Worm (Caenorhabditis elegans) whole organism, L1 larva: ENCODE measurements around the gene str-169.

Experiments
- C04F5.9 ChIP-seq: sonication (generic microtip); optimal IDR thresholded peaks from 2 replicates; lab custom pipeline; 2016; ENCODE audit warnings: missing genetic modification characterization, missing compliant biosample characterization
- F16B12.6 ChIP-seq: fragments of 150-350 bp; optimal IDR thresholded peaks from 2 replicates; lab custom pipeline; 2014; ENCODE audit warnings: missing biosample characterization, missing genetic modification characterization
- Y116A8C.19 ChIP-seq: sonication (generic microtip); optimal IDR thresholded peaks from 2 replicates; lab custom pipeline; 2016; ENCODE audit warnings: missing compliant biosample characterization, missing genetic modification characterization, borderline replicate concordance
- blmp-1 ChIP-seq: fragments of 150-350 bp; optimal IDR thresholded peaks from 2 replicates; lab custom pipeline; 2014; ENCODE audit warnings: missing biosample characterization, missing genetic modification characterization
- ceh-63 ChIP-seq: fragments of 200-800 bp; sonication (Bioruptor generic); optimal IDR thresholded peaks from 2 replicates; lab custom pipeline; 2018; ENCODE audit warnings: mild to moderate bottlenecking, missing genetic modification characterization, missing compliant biosample characterization
- ceh-82 ChIP-seq, 3 experiments: fragments of 150-350 bp in 1 of 3; sonication (generic microtip) in 2 of 3; optimal IDR thresholded peaks; 2 replicates each; lab custom pipeline; 2014 to 2017; ENCODE audit warnings: missing biosample characterization in 3 of 3, missing genetic modification characterization in 3 of 3
- ceh-90 ChIP-seq: sonication (generic microtip); optimal IDR thresholded peaks from 2 replicates; lab custom pipeline; 2016; ENCODE audit warnings: missing genetic modification characterization, missing compliant biosample characterization
- dpl-1 ChIP-seq, 3 experiments: fragments of 150-350 bp in 2 of 3; sonication (generic microtip) in 1 of 3; optimal IDR thresholded peaks; 2 replicates each; lab custom pipeline; 2014 to 2017; ENCODE audit warnings: missing biosample characterization in 3 of 3, missing genetic modification characterization in 3 of 3, missing genetic modification reagents in 3 of 3
- efl-1 ChIP-seq, 4 experiments: fragments of 150-350 bp; optimal IDR thresholded peaks in 3 of 4; peaks in 1 of 4; 1 replicate in 1 of 4; 2 replicates in 3 of 4; lab custom pipeline; 2014; ENCODE audit warnings: missing biosample characterization in 2 of 4, missing genetic modification characterization in 2 of 4, missing genetic modification reagents in 2 of 4
- elt-2 ChIP-seq: sonication (generic microtip); optimal IDR thresholded peaks from 2 replicates; lab custom pipeline; 2016; ENCODE audit warnings: missing genetic modification characterization, mild to moderate bottlenecking, inconsistent platforms, missing compliant biosample characterization, missing genetic modification reagents
- elt-3 ChIP-seq, 6 experiments: fragments of 150-350 bp in 1 of 6; sonication (generic microtip); optimal IDR thresholded peaks; 2 replicates each; lab custom pipeline; 2017 to 2018; ENCODE audit warnings: missing biosample characterization in 6 of 6, missing genetic modification characterization in 6 of 6, inconsistent platforms in 1 of 6
- fkh-4 ChIP-seq: sonication (generic microtip); optimal IDR thresholded peaks from 2 replicates; lab custom pipeline; 2016; ENCODE audit warnings: missing compliant biosample characterization, missing genetic modification characterization, borderline replicate concordance
- fos-1 ChIP-seq: fragments of 150-350 bp; optimal IDR thresholded peaks from 2 replicates; lab custom pipeline; 2014; ENCODE audit warnings: missing biosample characterization, missing genetic modification characterization
- hlh-17 ChIP-seq: fragments of 200-800 bp; sonication (Bioruptor generic); optimal IDR thresholded peaks from 2 replicates; lab custom pipeline; 2018; ENCODE audit warnings: missing genetic modification characterization, mild to moderate bottlenecking, missing compliant biosample characterization, moderate library complexity, borderline replicate concordance
- hlh-4 ChIP-seq: sonication (generic microtip); optimal IDR thresholded peaks from 2 replicates; lab custom pipeline; 2016; ENCODE audit warnings: mild to moderate bottlenecking, missing genetic modification characterization, missing compliant biosample characterization
- lin-14 ChIP-seq: fragments of 200-800 bp; sonication (Bioruptor generic); optimal IDR thresholded peaks from 2 replicates; lab custom pipeline; 2018; ENCODE audit warnings: mild to moderate bottlenecking, missing genetic modification characterization, moderate library complexity, missing compliant biosample characterization
- lin-39 ChIP-seq: fragments of 150-350 bp; optimal IDR thresholded peaks from 2 replicates; lab custom pipeline; 2014; ENCODE audit warnings: missing biosample characterization, missing genetic modification reagents, missing genetic modification characterization
- mef-2 ChIP-seq: fragments of 150-350 bp; optimal IDR thresholded peaks from 2 replicates; lab custom pipeline; 2014; ENCODE audit warnings: missing biosample characterization, missing genetic modification characterization
- mep-1 ChIP-seq: fragments of 150-350 bp; optimal IDR thresholded peaks from 2 replicates; lab custom pipeline; 2014; ENCODE audit warnings: missing biosample characterization, missing genetic modification characterization
- nhr-11 ChIP-seq: fragments of 150-350 bp; optimal IDR thresholded peaks from 2 replicates; lab custom pipeline; 2014; ENCODE audit warnings: missing biosample characterization, missing genetic modification characterization
- nhr-12 ChIP-seq: sonication (generic microtip); optimal IDR thresholded peaks from 2 replicates; lab custom pipeline; 2017; ENCODE audit warnings: missing biosample characterization, missing genetic modification characterization
- nhr-19 ChIP-seq: fragments of 200-800 bp; sonication (Bioruptor generic); conservative IDR thresholded peaks from 2 replicates; pipeline ENCODE4 v1.3.6; 2022; ENCODE audit warnings: missing genetic modification characterization, missing compliant biosample characterization
- nhr-20 ChIP-seq: sonication (generic microtip); optimal IDR thresholded peaks from 2 replicates; lab custom pipeline; 2016; ENCODE audit warnings: mild to moderate bottlenecking, missing genetic modification characterization, missing compliant biosample characterization
- nhr-237 ChIP-seq: fragments of 150-350 bp; optimal IDR thresholded peaks from 2 replicates; lab custom pipeline; 2014; ENCODE audit warnings: missing biosample characterization, missing genetic modification characterization
- nhr-28 ChIP-seq: fragments of 150-350 bp; optimal IDR thresholded peaks from 2 replicates; lab custom pipeline; 2014; ENCODE audit warnings: missing biosample characterization, missing genetic modification characterization
- nhr-71 ChIP-seq: sonication (generic microtip); optimal IDR thresholded peaks from 2 replicates; lab custom pipeline; 2016; ENCODE audit warnings: mild to moderate bottlenecking, missing genetic modification characterization, moderate library complexity, missing compliant biosample characterization
- nhr-85 ChIP-seq: sonication (generic microtip); peaks from one replicate; lab custom pipeline; 2016; ENCODE audit warnings: missing genetic modification characterization, inconsistent platforms, missing compliant biosample characterization
- pag-3 ChIP-seq: sonication (generic microtip); optimal IDR thresholded peaks from 2 replicates; lab custom pipeline; 2017; ENCODE audit warnings: missing genetic modification characterization, mild to moderate bottlenecking, missing compliant biosample characterization, antibody characterized with exemption, borderline replicate concordance; ENCODE audit not compliant: insufficient read depth
- rnt-1 ChIP-seq: sonication (generic microtip); optimal IDR thresholded peaks from 2 replicates; lab custom pipeline; 2016; ENCODE audit warnings: mild to moderate bottlenecking, missing genetic modification characterization, moderate library complexity, missing compliant biosample characterization
- snu-23 ChIP-seq: sonication (generic microtip); optimal IDR thresholded peaks from 2 replicates; lab custom pipeline; 2016; ENCODE audit warnings: missing genetic modification characterization, missing compliant biosample characterization
- sox-4 ChIP-seq: sonication (generic microtip); optimal IDR thresholded peaks from 2 replicates; lab custom pipeline; 2016; ENCODE audit warnings: missing genetic modification characterization, missing compliant biosample characterization
- swsn-7 ChIP-seq: sonication (generic microtip); optimal IDR thresholded peaks from 2 replicates; lab custom pipeline; 2016; ENCODE audit warnings: missing genetic modification characterization, missing compliant biosample characterization
- tlp-1 ChIP-seq: fragments of 150-350 bp; optimal IDR thresholded peaks from 2 replicates; lab custom pipeline; 2014; ENCODE audit warnings: missing biosample characterization, missing genetic modification characterization
- vab-15 ChIP-seq: sonication (generic microtip); optimal IDR thresholded peaks from 2 replicates; lab custom pipeline; 2017; ENCODE audit warnings: missing genotype, mild to moderate bottlenecking, missing genetic modification characterization, missing compliant biosample characterization
- ztf-4 ChIP-seq: fragments of 150-350 bp; optimal IDR thresholded peaks from 2 replicates; lab custom pipeline; 2014; ENCODE audit warnings: missing biosample characterization, missing genetic modification characterization

str-169 gene

DNA sequence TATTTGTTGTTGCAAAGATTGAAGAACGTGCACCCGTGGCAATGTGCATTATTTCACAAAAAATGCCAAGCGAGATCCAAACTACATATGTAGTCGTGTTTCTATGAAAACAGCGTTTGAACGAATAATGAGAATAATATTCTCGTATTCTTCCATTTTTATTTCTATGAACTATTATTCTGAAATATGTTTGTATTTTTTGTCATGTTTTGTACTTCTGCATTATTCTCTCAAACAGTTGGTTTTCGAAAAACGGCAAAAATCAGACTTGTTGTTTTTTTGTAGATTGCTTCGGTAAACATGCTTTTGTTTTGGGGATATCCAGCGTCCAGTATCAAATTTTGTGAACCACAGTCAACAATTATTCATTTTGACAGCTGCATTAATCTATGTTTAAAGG, 40.4 kb downstream of the str-169 start, which contains the start of gene clec-177:
clec-177 (plus strand) TSS at position 301 of the 400 bp plus-strand sequence.
- TF ChIP-seq fkh-4 (tag; lab: Kevin White, UChicago) (no peak), ceh-82 (tag; optimal IDR thresholded peaks at IDR 0.05; lab: Kevin White, UChicago) (no peak)

- TF ChIP-seq nhr-19 (no peak), efl-1 (optimal IDR thresholded peaks at IDR 0.05; lab: Kevin White, UChicago) (no peak), efl-1 (GFP tag; optimal IDR thresholded peaks at IDR 0.05 in 1 of 2; lab: Kevin White, UChicago) (no peak), ceh-82 (tag; optimal IDR thresholded peaks at IDR 0.05; lab: Kevin White, UChicago) (no peak), hlh-4 (tag; lab: Kevin White, UChicago) (no peak), fos-1 (tag; lab: Kevin White, UChicago) (no peak), mep-1 (tag; lab: Kevin White, UChicago) (no peak), vab-15 (tag; lab: Kevin White, UChicago) (no peak), swsn-7 (tag; lab: Kevin White, UChicago) (no peak), F16B12.6 (tag; lab: Kevin White, UChicago) (no peak), pag-3 (tag; lab: Kevin White, UChicago) (no peak), nhr-11 (tag; lab: Kevin White, UChicago) (no peak), sox-4 (tag; lab: Kevin White, UChicago) (no peak), nhr-237 (tag; lab: Kevin White, UChicago) (no peak), ceh-90 (no peak), tlp-1 (tag; lab: Kevin White, UChicago) (no peak)
Observed at ce11 chrIV:4988531-4988930, 42.7 kb downstream of the str-169 start, which contains the start of gene E03H12.7. E03H12.7 (minus strand) TSS chrIV:4988631.

ce11 chrIV:4992089-4992488, 46.2 kb downstream of the str-169 start, which contains the start of gene str-162:
str-162 (plus strand) TSS chrIV:4992389.
- TF ChIP-seq elt-2: no peak
- TF ChIP-seq F16B12.6 (tag; lab: Kevin White, UChicago): no peak
- no peak for TF ChIP-seq nhr-28
- TF ChIP-seq rnt-1 (tag; lab: Kevin White, UChicago): no peak
- TF ChIP-seq lin-39: no peak

DNA sequence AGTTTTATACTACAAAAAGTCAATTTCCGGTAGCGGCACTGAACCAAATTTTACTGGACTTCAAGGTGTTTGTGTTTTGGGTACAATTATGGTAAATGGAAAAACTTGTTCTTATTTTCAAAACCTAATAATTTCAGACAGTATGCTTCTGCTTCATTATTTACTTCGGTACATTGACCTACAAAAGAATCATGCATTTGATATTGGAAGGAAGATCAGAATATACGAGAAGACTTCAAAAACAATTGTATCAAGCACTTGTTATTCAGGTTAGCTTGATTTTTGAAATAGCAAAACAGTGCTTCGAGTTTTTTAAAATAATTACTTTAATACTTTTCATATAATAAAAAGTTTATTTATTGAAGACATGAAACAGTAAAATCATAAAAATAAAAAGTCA, 47.3 kb downstream of the str-169 start:
- TF ChIP-seq nhr-85 (tag; lab: Kevin White, UChicago): no peak
- TF ChIP-seq lin-14: no peak
- no peak for TF ChIP-seq nhr-71
- TF ChIP-seq Y116A8C.19 (tag; lab: Kevin White, UChicago): no peak
- no peak for TF ChIP-seq ceh-63 (GFP tag; lab: Kevin White, UChicago)
- no peak for TF ChIP-seq blmp-1 (tag; lab: Kevin White, UChicago)
- TF ChIP-seq C04F5.9 (tag; lab: Kevin White, UChicago): no peak
- TF ChIP-seq elt-3 (tag; optimal IDR thresholded peaks at IDR 0.05; lab: Kevin White, UChicago): no peak
- no peak for TF ChIP-seq hlh-4 (tag; lab: Kevin White, UChicago)
- no peak for TF ChIP-seq ztf-4 (tag; lab: Kevin White, UChicago)
- TF ChIP-seq dpl-1 (GFP tag; optimal IDR thresholded peaks at IDR 0.05; lab: Kevin White, UChicago): no peak
- TF ChIP-seq fkh-4 (tag; lab: Kevin White, UChicago): no peak
- no peak for TF ChIP-seq nhr-12 (tag; lab: Kevin White, UChicago)
- TF ChIP-seq snu-23 (GFP tag; lab: Kevin White, UChicago): no peak
- no peak for TF ChIP-seq hlh-17 (GFP tag; lab: Kevin White, UChicago)
- TF ChIP-seq fos-1 (tag; lab: Kevin White, UChicago): no peak
- TF ChIP-seq nhr-19: no peak

ce11 chrIV:4995842-4996241, 50.0 kb downstream of the str-169 start, which contains the start of gene ssq-2:
ssq-2 (plus strand) TSS chrIV:4996142.
- TF ChIP-seq mef-2 (tag; lab: Kevin White, UChicago) (no peak), ceh-82 (tag; optimal IDR thresholded peaks at IDR 0.05; lab: Kevin White, UChicago) (no peak), nhr-20 (tag; lab: Kevin White, UChicago) (no peak)
